Fruit fly (Drosophila melanogaster) whole organism, wandering third instar larva: ENCODE results near the gene mtsh.

Experiments
- Abd-B ChIP-seq: fragments of >200 bp; optimal IDR thresholded peaks from 2 replicates; lab custom pipeline; 2017; ENCODE audit warnings: missing biosample characterization, missing genetic modification characterization
- CG32264 ChIP-seq: fragments of 200-800 bp; sonication (Bioruptor generic); optimal IDR thresholded peaks from 2 replicates; lab custom pipeline; 2016; ENCODE audit warnings: missing biosample characterization, missing genetic modification characterization
- CG9705 ChIP-seq: fragments of 200-800 bp; sonication (Bioruptor generic); optimal IDR thresholded peaks from 2 replicates; lab custom pipeline; 2018; ENCODE audit warnings: missing biosample characterization, mild to moderate bottlenecking, missing genetic modification characterization
- CrebA ChIP-seq: fragments of 200-800 bp; sonication (Bioruptor generic); optimal IDR thresholded peaks from 2 replicates; lab custom pipeline; 2016; ENCODE audit warnings: missing biosample characterization, mild to moderate bottlenecking, missing genetic modification characterization, borderline replicate concordance
- Dfd ChIP-seq: fragments of >200 bp; optimal IDR thresholded peaks from 2 replicates; lab custom pipeline; 2017; ENCODE audit warnings: missing biosample characterization, missing genetic modification characterization
- Dif ChIP-seq: fragments of 200-275, 200-300 bp; sonication (Bioruptor generic); optimal IDR thresholded peaks from 2 replicates; lab custom pipeline; 2018; ENCODE audit warnings: missing biosample characterization, missing genetic modification characterization; ENCODE audit not compliant: partially characterized antibody
- GATAd ChIP-seq: sonication (Bioruptor generic); optimal IDR thresholded peaks from 2 replicates; lab custom pipeline; 2016; ENCODE audit warnings: missing biosample characterization, missing genetic modification characterization
- HLH106 ChIP-seq: fragments of 200-800 bp; optimal IDR thresholded peaks from 3 replicates; lab custom pipeline; 2019; ENCODE audit warnings: missing biosample characterization, mild to moderate bottlenecking, missing genetic modification characterization, moderate library complexity
- Hnf4 ChIP-seq: fragments of 200-800 bp; sonication (Bioruptor generic); optimal IDR thresholded peaks from 2 replicates; lab custom pipeline; 2016; ENCODE audit warnings: missing biosample characterization, mild to moderate bottlenecking, missing genetic modification characterization
- Hr78 ChIP-seq: fragments of >200 bp; optimal IDR thresholded peaks from 2 replicates; lab custom pipeline; 2017; ENCODE audit warnings: missing biosample characterization, missing genetic modification characterization
- Hr83 ChIP-seq: fragments of 200-300 bp; sonication (Bioruptor generic); optimal IDR thresholded peaks from 2 replicates; lab custom pipeline; 2016; ENCODE audit warnings: missing biosample characterization, mild to moderate bottlenecking, missing genetic modification characterization, moderate library complexity; ENCODE audit not compliant: poor library complexity, severe bottlenecking
- Jra ChIP-seq: sonication (Bioruptor generic); optimal IDR thresholded peaks from 2 replicates; lab custom pipeline; 2016; ENCODE audit warnings: missing biosample characterization, missing genetic modification characterization
- Mio ChIP-seq: sonication (Bioruptor generic); optimal IDR thresholded peaks from 2 replicates; lab custom pipeline; 2016; ENCODE audit warnings: missing biosample characterization, missing genetic modification characterization
- Myc ChIP-seq: fragments of >200 bp; optimal IDR thresholded peaks from 2 replicates; lab custom pipeline; 2017
- N ChIP-seq: fragments of >200 bp; optimal IDR thresholded peaks from 2 replicates; lab custom pipeline; 2018; ENCODE audit warnings: missing biosample characterization, missing external identifiers, missing genetic modification characterization
- OdsH ChIP-seq: fragments of 200-800 bp; sonication (Bioruptor generic); optimal IDR thresholded peaks from 2 replicates; lab custom pipeline; 2016; ENCODE audit warnings: missing biosample characterization, mild to moderate bottlenecking, missing genetic modification characterization
- Rel ChIP-seq, 2 experiments: fragments of 200-800 bp; sonication (Bioruptor generic) in 1 of 2; optimal IDR thresholded peaks; 2 replicates in 1 of 2; 3 replicates in 1 of 2; lab custom pipeline; 2016 to 2019; ENCODE audit warnings: mild to moderate bottlenecking in 2 of 2, missing biosample characterization in 2 of 2, missing genetic modification characterization in 2 of 2, moderate library complexity in 1 of 2
- Sp1 ChIP-seq: fragments of 200-800 bp; sonication (Bioruptor generic); optimal IDR thresholded peaks from 3 replicates; lab custom pipeline; 2019; ENCODE audit warnings: missing biosample characterization, mild to moderate bottlenecking, missing genetic modification characterization, moderate library complexity
- Vsx2 ChIP-seq: fragments of 200-300, 225-300 bp; sonication (Bioruptor generic); optimal IDR thresholded peaks from 2 replicates; lab custom pipeline; 2018; ENCODE audit warnings: missing biosample characterization, missing genetic modification characterization; ENCODE audit not compliant: partially characterized antibody
- br ChIP-seq: fragments of 200-800 bp; sonication (Bioruptor generic); optimal IDR thresholded peaks from 2 replicates; lab custom pipeline; 2016; ENCODE audit warnings: missing biosample characterization, missing genetic modification characterization
- brk ChIP-seq: fragments of 200-800 bp; sonication (Bioruptor generic); optimal IDR thresholded peaks from 2 replicates; lab custom pipeline; 2016; ENCODE audit warnings: missing biosample characterization, mild to moderate bottlenecking, missing genetic modification characterization
- dl ChIP-seq, 2 experiments: fragments of 175-275, 200-275 bp in 1 of 2; fragments of 200-275 bp in 1 of 2; sonication (Bioruptor generic); optimal IDR thresholded peaks; lab custom pipeline; 2018; ENCODE audit warnings: mild to moderate bottlenecking in 2 of 2, missing biosample characterization in 2 of 2, missing genetic modification characterization in 2 of 2, moderate library complexity in 2 of 2; ENCODE audit not compliant: partially characterized antibody in 2 of 2, insufficient read depth in 1 of 2
- dmrt93B ChIP-seq: fragments of 200-800 bp; sonication (Bioruptor generic); optimal IDR thresholded peaks from 2 replicates; lab custom pipeline; 2018; ENCODE audit warnings: missing biosample characterization, mild to moderate bottlenecking, missing genetic modification characterization
- dsf ChIP-seq: sonication (Bioruptor generic); optimal IDR thresholded peaks from 2 replicates; lab custom pipeline; 2016; ENCODE audit warnings: missing biosample characterization, missing genetic modification characterization, borderline replicate concordance
- ey ChIP-seq: fragments of 200-800 bp; sonication (Bioruptor generic); optimal IDR thresholded peaks from 2 replicates; lab custom pipeline; 2016; ENCODE audit warnings: missing biosample characterization, missing genetic modification characterization
- foxo ChIP-seq, 2 experiments: fragments of 200-800 bp; sonication (Bioruptor generic); optimal IDR thresholded peaks; 2 replicates in 1 of 2; 3 replicates in 1 of 2; lab custom pipeline; 2016 to 2017; ENCODE audit warnings: missing biosample characterization in 2 of 2, missing genetic modification characterization in 2 of 2
- fru ChIP-seq: fragments of 200-800 bp; sonication (Bioruptor generic); optimal IDR thresholded peaks from 3 replicates; lab custom pipeline; 2016; ENCODE audit warnings: missing biosample characterization, mild to moderate bottlenecking, missing genetic modification characterization
- h ChIP-seq: fragments of 200-800 bp; sonication (Bioruptor generic); optimal IDR thresholded peaks from 3 replicates; lab custom pipeline; 2016; ENCODE audit warnings: missing biosample characterization, mild to moderate bottlenecking, missing genetic modification characterization
- jim ChIP-seq: fragments of 175-275, 200-325 bp; sonication (Bioruptor generic); optimal IDR thresholded peaks from 2 replicates; lab custom pipeline; 2016; ENCODE audit warnings: missing biosample characterization, mild to moderate bottlenecking, missing genetic modification characterization
- lola ChIP-seq: fragments of >200 bp; optimal IDR thresholded peaks from 2 replicates; lab custom pipeline; 2017; ENCODE audit warnings: missing biosample characterization, missing genetic modification characterization
- pan ChIP-seq: fragments of >200 bp; optimal IDR thresholded peaks from 2 replicates; lab custom pipeline; 2017
- psq ChIP-seq: fragments of 200-800 bp; sonication (Bioruptor generic); optimal IDR thresholded peaks from 3 replicates; lab custom pipeline; 2017; ENCODE audit warnings: missing biosample characterization, mild to moderate bottlenecking, missing genetic modification characterization, moderate library complexity
- rgr ChIP-seq: fragments of 200-800 bp; sonication (Bioruptor generic); optimal IDR thresholded peaks from 3 replicates; lab custom pipeline; 2016; ENCODE audit warnings: missing biosample characterization, mild to moderate bottlenecking, missing genetic modification characterization
- sage ChIP-seq: fragments of 200-800 bp; sonication (Bioruptor generic); optimal IDR thresholded peaks from 2 replicates; lab custom pipeline; 2016; ENCODE audit warnings: missing biosample characterization, mild to moderate bottlenecking, missing genetic modification characterization
- sv ChIP-seq: fragments of 200-800 bp; sonication (Bioruptor generic); optimal IDR thresholded peaks from 3 replicates; lab custom pipeline; 2016; ENCODE audit warnings: missing biosample characterization, missing genetic modification characterization
- tai ChIP-seq: sonication (Bioruptor generic); optimal IDR thresholded peaks from 2 replicates; lab custom pipeline; 2016; ENCODE audit warnings: missing biosample characterization, missing genetic modification characterization
- usp ChIP-seq: fragments of >200 bp; optimal IDR thresholded peaks from 2 replicates; lab custom pipeline; 2017; ENCODE audit warnings: missing biosample characterization, missing genetic modification characterization
- woc ChIP-seq: sonication (Bioruptor generic); optimal IDR thresholded peaks from 2 replicates; lab custom pipeline; 2016; ENCODE audit warnings: missing biosample characterization, mild to moderate bottlenecking, missing genetic modification characterization

mtsh gene

DNA sequence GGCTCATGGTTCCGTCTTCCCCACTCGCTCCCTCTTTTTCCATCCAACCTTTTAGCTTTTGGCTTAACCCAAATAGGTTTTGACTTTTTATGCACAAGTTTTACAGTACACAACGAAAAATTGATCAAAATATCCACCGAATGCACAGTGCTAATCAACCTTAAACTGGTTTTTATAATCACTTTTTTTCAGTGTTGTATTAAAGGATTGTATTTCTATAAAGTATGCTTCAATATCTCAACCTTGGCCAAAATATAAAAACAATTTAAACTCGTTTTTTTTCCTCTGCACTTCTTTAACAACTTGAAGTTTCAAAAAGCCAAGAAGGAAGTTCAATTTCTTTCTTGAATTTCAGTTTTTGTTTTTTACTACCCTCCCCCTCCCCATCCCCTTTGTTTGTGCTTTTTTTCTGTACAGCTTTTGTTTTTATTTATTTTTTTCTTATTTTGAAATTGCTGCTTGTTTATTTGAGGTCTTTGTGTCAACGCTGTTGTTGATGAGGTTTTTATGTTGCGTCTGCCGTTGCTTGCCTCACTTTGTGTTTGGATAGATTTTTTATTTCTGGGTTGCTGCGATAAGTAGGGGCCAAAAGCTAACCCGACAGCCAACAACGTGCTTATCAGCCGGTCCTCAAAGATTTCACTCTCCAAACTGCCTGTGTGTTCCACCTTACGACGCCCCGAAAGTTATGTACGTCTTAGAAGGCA lies 34.6 kb downstream of the mtsh start:
- TF ChIP-seq h (GFP tag; lab: Kevin White, UChicago) (peak; percentile 7), psq (no peak), foxo (GFP tag; optimal IDR thresholded peaks at IDR 0.05; lab: Kevin White, UChicago) (peak in 1 of 2 experiments; percentile 3)

DNA sequence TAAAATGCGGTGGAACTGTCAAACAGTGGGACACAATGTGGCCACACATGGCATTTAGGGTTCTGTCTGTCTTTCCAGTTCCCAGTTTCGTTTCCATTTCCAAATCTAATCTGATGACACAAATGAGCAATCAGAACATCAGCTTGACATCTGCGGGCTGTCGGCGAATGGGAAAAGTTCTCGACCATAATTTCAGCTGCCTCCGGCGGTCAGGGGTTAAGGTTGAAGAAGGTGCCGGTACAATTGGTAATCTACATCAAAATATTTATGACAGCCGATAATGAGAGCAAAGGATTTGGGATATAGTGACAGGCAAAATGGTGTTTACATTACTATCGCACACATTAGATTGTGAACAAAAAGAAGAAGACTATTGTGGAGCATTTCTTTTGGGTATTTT lies 37.8 kb downstream of the mtsh start:
- TF ChIP-seq HLH106 (no peak), br (GFP tag; lab: Kevin White, UChicago) (no peak), dmrt93B (GFP tag; lab: Kevin White, UChicago) (no peak), usp (no peak), woc (GFP tag; lab: Kevin White, UChicago) (no peak), Myc (lab: Kevin White, UChicago) (no peak), OdsH (GFP tag; lab: Kevin White, UChicago) (no peak), ey (GFP tag; lab: Kevin White, UChicago) (no peak), CG9705 (no peak), rgr (GFP tag; lab: Kevin White, UChicago) (no peak), psq (no peak), dl (GFP tag; optimal IDR thresholded peaks at IDR 0.05; lab: Kevin White, UChicago; ENCODE audit: insufficient read depth in 1 of 2, partially characterized antibody in 2 of 2) (no peak), brk (GFP tag; lab: Kevin White, UChicago) (no peak), Jra (GFP tag; lab: Kevin White, UChicago) (no peak), sv (no peak), CrebA (no peak), fru (GFP tag; lab: Kevin White, UChicago) (no peak), tai (GFP tag; lab: Kevin White, UChicago) (no peak), h (GFP tag; lab: Kevin White, UChicago) (no peak)

DNA sequence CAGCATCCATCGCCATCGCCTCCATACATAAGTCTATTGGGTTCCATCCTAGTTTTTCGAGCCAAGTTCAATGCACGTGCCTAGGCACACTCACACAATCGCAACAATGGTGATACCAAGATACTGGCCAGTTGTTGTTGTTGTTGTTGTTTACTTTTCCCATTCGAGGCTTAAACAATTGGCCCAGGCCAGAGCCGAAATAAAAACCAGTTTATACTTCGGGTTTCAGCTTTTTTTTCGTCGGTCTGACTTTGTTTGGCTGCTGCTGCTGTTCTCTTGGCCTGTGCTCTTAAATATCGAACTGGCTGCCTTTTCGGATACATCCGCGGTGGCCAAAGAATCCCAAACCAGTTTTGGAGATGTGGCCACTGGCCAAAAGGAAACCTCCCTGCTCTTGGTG lies 39.5 kb downstream of the mtsh start:
- no peak for TF ChIP-seq brk (GFP tag; lab: Kevin White, UChicago)
- TF ChIP-seq Myc (lab: Kevin White, UChicago) = no peak
- peak; percentile 57 for TF ChIP-seq Dif (GFP tag; lab: Kevin White, UChicago)
- peak; percentile 50 for TF ChIP-seq Vsx2 (GFP tag; lab: Kevin White, UChicago)
- no peak for TF ChIP-seq HLH106
- TF ChIP-seq Abd-B (GFP tag; lab: Kevin White, UChicago) = no peak
- peak; percentile 23 for TF ChIP-seq CrebA

DNA sequence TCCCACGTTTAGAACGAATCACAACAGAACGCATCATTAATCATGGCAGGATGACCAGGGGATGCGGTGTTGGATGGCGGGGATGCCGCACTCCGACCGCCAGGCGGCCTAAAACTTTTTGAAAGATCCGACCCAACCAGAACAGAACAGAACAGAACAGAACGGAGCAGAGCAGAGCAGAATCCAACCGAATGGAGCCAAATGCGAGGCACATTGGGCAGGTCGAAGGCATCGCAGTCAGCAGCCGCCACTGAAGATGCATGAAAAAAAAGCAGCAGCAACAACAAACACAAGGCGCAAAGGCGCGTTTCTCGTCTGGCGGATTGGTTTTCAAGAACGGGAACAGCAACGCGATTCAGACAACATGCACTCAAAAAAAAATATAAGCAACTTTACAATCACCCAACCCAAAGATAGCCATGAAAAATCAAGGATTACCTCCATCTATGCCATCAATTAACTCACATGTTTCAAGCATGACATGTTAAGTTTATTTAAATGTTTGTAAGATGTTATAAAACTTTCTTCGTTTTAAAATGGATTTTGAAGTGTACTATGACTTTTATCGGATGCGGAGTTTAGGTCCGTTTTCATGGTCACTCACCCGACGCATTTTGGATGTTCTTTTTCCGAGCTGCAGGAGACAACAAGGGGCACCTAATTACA lies 40.2 kb downstream of the mtsh start:
- TF ChIP-seq usp = no peak
- no peak for TF ChIP-seq lola
- peak; percentile 64 for TF ChIP-seq Mio (GFP tag; lab: Kevin White, UChicago)
- peak; percentile 95 for TF ChIP-seq sage (GFP tag; lab: Kevin White, UChicago)
- TF ChIP-seq pan = no peak
- TF ChIP-seq sv = peak; percentile 45
- TF ChIP-seq CrebA = peak; percentile 70
- peak; percentile 97 for TF ChIP-seq fru (GFP tag; lab: Kevin White, UChicago)
- TF ChIP-seq Hr78 = no peak
- TF ChIP-seq Sp1 (GFP tag; lab: Kevin White, UChicago) = peak; percentile 96
- TF ChIP-seq CG9705 = peak; percentile 82
- TF ChIP-seq psq = peak; percentile 95
- peak; percentile 96 for TF ChIP-seq Hnf4
- TF ChIP-seq HLH106 = peak; percentile 95
- TF ChIP-seq Jra (GFP tag; lab: Kevin White, UChicago) = peak; percentile 92
- peak; percentile 86 for TF ChIP-seq dmrt93B (GFP tag; lab: Kevin White, UChicago)
- no peak for TF ChIP-seq Dfd (GFP tag; lab: Kevin White, UChicago)
- peak; percentile 92 for TF ChIP-seq tai (GFP tag; lab: Kevin White, UChicago)
- TF ChIP-seq dsf (GFP tag; lab: Kevin White, UChicago) = peak; percentile 75
- peak; percentile 97 for TF ChIP-seq OdsH (GFP tag; lab: Kevin White, UChicago)
- TF ChIP-seq woc (GFP tag; lab: Kevin White, UChicago) = peak; percentile 96
- TF ChIP-seq Dif (GFP tag; lab: Kevin White, UChicago) = no peak
- no peak for TF ChIP-seq Abd-B (GFP tag; lab: Kevin White, UChicago)
- TF ChIP-seq Vsx2 (GFP tag; lab: Kevin White, UChicago) = peak; percentile 68
- TF ChIP-seq Rel (GFP tag; optimal IDR thresholded peaks at IDR 0.05; lab: Kevin White, UChicago) = peak; percentile 93
- TF ChIP-seq Rel (tag; optimal IDR thresholded peaks at IDR 0.05; lab: Kevin White, UChicago) = peak; percentile 71
- peak; percentile 6 for TF ChIP-seq Hr83 (GFP tag; lab: Kevin White, UChicago)
- TF ChIP-seq CG32264 = peak; percentile 95
- no peak for TF ChIP-seq Myc (lab: Kevin White, UChicago)
- no peak for TF ChIP-seq dl (GFP tag; optimal IDR thresholded peaks at IDR 0.05; lab: Kevin White, UChicago; ENCODE audit: insufficient read depth in 1 of 2, partially characterized antibody in 2 of 2)
- TF ChIP-seq N (GFP tag; lab: Kevin White, UChicago) = no peak
- TF ChIP-seq h (GFP tag; lab: Kevin White, UChicago) = peak; percentile 98
- peak; percentile 95 for TF ChIP-seq brk (GFP tag; lab: Kevin White, UChicago)
- TF ChIP-seq br (GFP tag; lab: Kevin White, UChicago) = peak; percentile 97
- TF ChIP-seq GATAd (GFP tag; lab: Kevin White, UChicago) = peak; percentile 34
- TF ChIP-seq jim = no peak
